Worm (Caenorhabditis elegans) whole organism, young adult: ENCODE measurements around the gene F41H10.3.
A peak's percentile ranks its signal among the peaks of the same experiment; 100 is the strongest.

Source experiments
- C06A6.2 ChIP-seq: fragments of 200-800 bp; sonication (Bioruptor generic); conservative IDR thresholded peaks from 2 replicates; pipeline ENCODE4 v1.3.6; 2022; ENCODE audit warnings: missing genetic modification characterization, missing compliant biosample characterization
- C17E4.6 ChIP-seq: fragments of 200-800 bp; sonication (Bioruptor generic); IDR thresholded peaks from 2 replicates; pipeline ENCODE4 v1.3.6; 2022; ENCODE audit warnings: missing genetic modification reagents, missing genetic modification characterization, missing compliant biosample characterization
- D2030.7 ChIP-seq: fragments of 200-800 bp; sonication (Bioruptor generic); IDR thresholded peaks from 2 replicates; pipeline ENCODE4 v1.3.6; 2022; ENCODE audit warnings: missing genetic modification reagents, missing genetic modification characterization, missing compliant biosample characterization
- F22D6.2 ChIP-seq: sonication (generic microtip); optimal IDR thresholded peaks from 2 replicates; lab custom pipeline; 2016; ENCODE audit warnings: mild to moderate bottlenecking, missing genetic modification characterization, missing compliant biosample characterization
- F23B12.7 ChIP-seq: sonication (generic microtip); optimal IDR thresholded peaks from 2 replicates; lab custom pipeline; 2017; ENCODE audit warnings: missing genetic modification characterization, mild to moderate bottlenecking, missing compliant biosample characterization, antibody characterized with exemption, moderate library complexity; ENCODE audit not compliant: insufficient read depth
- F57C9.4 ChIP-seq: sonication (generic microtip); optimal IDR thresholded peaks from 2 replicates; lab custom pipeline; 2017; ENCODE audit warnings: mild to moderate bottlenecking, missing genetic modification characterization, missing compliant biosample characterization
- ZK185.1 ChIP-seq: sonication (generic microtip); optimal IDR thresholded peaks from 2 replicates; lab custom pipeline; 2016; ENCODE audit warnings: mild to moderate bottlenecking, missing genetic modification characterization, missing compliant biosample characterization; ENCODE audit not compliant: poor library complexity, severe bottlenecking
- akir-1 ChIP-seq: fragments of 200-800 bp; sonication (Bioruptor generic); optimal IDR thresholded peaks from 2 replicates; lab custom pipeline; 2018; ENCODE audit warnings: mild to moderate bottlenecking, missing genetic modification characterization, moderate library complexity, missing compliant biosample characterization
- aptf-2 ChIP-seq: fragments of 200-800 bp; sonication (Bioruptor generic); conservative IDR thresholded peaks from 2 replicates; pipeline ENCODE4 v1.3.6; 2022; ENCODE audit warnings: missing genetic modification reagents, missing genetic modification characterization, missing compliant biosample characterization
- aptf-3 ChIP-seq: fragments of 200-800 bp; sonication (Bioruptor generic); IDR thresholded peaks from 2 replicates; pipeline ENCODE4 v1.3.6; 2022; ENCODE audit warnings: missing genetic modification characterization, missing compliant biosample characterization
- attf-5 ChIP-seq: fragments of 200-800 bp; sonication (Bioruptor generic); optimal IDR thresholded peaks from 2 replicates; lab custom pipeline; 2018; ENCODE audit warnings: mild to moderate bottlenecking, missing genetic modification characterization, missing compliant biosample characterization
- bed-2 ChIP-seq: fragments of 200-800 bp; sonication (Bioruptor generic); IDR thresholded peaks from 2 replicates; pipeline ENCODE4 v1.3.6; 2022; ENCODE audit warnings: missing genetic modification reagents, missing genetic modification characterization, missing compliant biosample characterization
- cebp-1 ChIP-seq, 2 experiments: fragments of 200-800 bp in 1 of 2; sonication (Bioruptor generic) in 1 of 2; sonication (generic microtip) in 1 of 2; IDR thresholded peaks in 1 of 2; optimal IDR thresholded peaks in 1 of 2; 2 replicates each; pipeline versions ENCODE4 v1.3.6 to Lab custom; 2017 to 2022; ENCODE audit warnings: missing compliant biosample characterization in 2 of 2, missing genetic modification characterization in 2 of 2, mild to moderate bottlenecking in 1 of 2, missing genetic modification reagents in 1 of 2, moderate library complexity in 1 of 2
- ceh-100 ChIP-seq: fragments of 200-800 bp; sonication (Bioruptor generic); IDR thresholded peaks from 2 replicates; pipeline ENCODE4 v1.3.6; 2022; ENCODE audit warnings: missing genetic modification reagents, missing genetic modification characterization, missing compliant biosample characterization
- ceh-91 ChIP-seq: fragments of 200-800 bp; sonication (Bioruptor generic); IDR thresholded peaks from 2 replicates; pipeline ENCODE4 v1.3.6; 2022; ENCODE audit warnings: missing genetic modification reagents, missing genetic modification characterization, missing compliant biosample characterization
- die-1 ChIP-seq: sonication (generic microtip); optimal IDR thresholded peaks from 2 replicates; lab custom pipeline; 2016; ENCODE audit warnings: missing genotype, mild to moderate bottlenecking, missing genetic modification characterization, missing compliant biosample characterization
- efl-1 ChIP-seq: fragments of 150-350 bp; optimal IDR thresholded peaks from 2 replicates; lab custom pipeline; 2014; ENCODE audit warnings: missing biosample characterization, missing genetic modification reagents, missing genetic modification characterization
- him-1 ChIP-seq: sonication (generic microtip); optimal IDR thresholded peaks from 2 replicates; lab custom pipeline; 2016; ENCODE audit warnings: missing genotype, missing genetic modification reagents, missing genetic modification characterization, missing compliant biosample characterization
- lag-1 ChIP-seq: fragments of 200-800 bp; sonication (Bioruptor generic); IDR thresholded peaks from 2 replicates; pipeline ENCODE4 v1.3.6; 2022; ENCODE audit warnings: missing genetic modification reagents, missing genetic modification characterization, missing compliant biosample characterization
- let-607 ChIP-seq, 2 experiments: fragments of 200-800 bp in 1 of 2; sonication (Bioruptor generic) in 1 of 2; sonication (generic microtip) in 1 of 2; optimal IDR thresholded peaks; 2 replicates each; lab custom pipeline; 2016 to 2018; ENCODE audit warnings: mild to moderate bottlenecking in 2 of 2, missing compliant biosample characterization in 2 of 2, missing genetic modification characterization in 2 of 2, moderate library complexity in 2 of 2, missing genotype in 1 of 2
- lin-40 ChIP-seq: sonication (generic microtip); optimal IDR thresholded peaks from 2 replicates; lab custom pipeline; 2016; ENCODE audit warnings: missing genetic modification characterization, mild to moderate bottlenecking, missing compliant biosample characterization, missing genotype, missing genetic modification reagents
- lsl-1 ChIP-seq: fragments of 200-800 bp; sonication (Bioruptor generic); optimal IDR thresholded peaks from 2 replicates; lab custom pipeline; 2018; ENCODE audit warnings: mild to moderate bottlenecking, missing genetic modification characterization, moderate library complexity, missing compliant biosample characterization
- madf-8 ChIP-seq: fragments of 200-800 bp; sonication (Bioruptor generic); conservative IDR thresholded peaks from 2 replicates; pipeline ENCODE4 v1.3.6; 2022; ENCODE audit warnings: missing genetic modification reagents, missing genetic modification characterization, missing compliant biosample characterization
- nfyb-1 ChIP-seq: fragments of 200-800 bp; sonication (Bioruptor generic); IDR thresholded peaks from 2 replicates; pipeline ENCODE4 v1.3.6; 2022; ENCODE audit warnings: missing genetic modification reagents, missing genetic modification characterization, missing compliant biosample characterization
- nhr-80 ChIP-seq: sonication (generic microtip); optimal IDR thresholded peaks from 2 replicates; lab custom pipeline; 2016; ENCODE audit warnings: missing genetic modification characterization, missing compliant biosample characterization
- nhr-90 ChIP-seq: sonication (generic microtip); optimal IDR thresholded peaks from 2 replicates; lab custom pipeline; 2016; ENCODE audit warnings: missing genotype, mild to moderate bottlenecking, missing genetic modification characterization, missing compliant biosample characterization
- pha-4 ChIP-seq: fragments of 150-350 bp; sonication (generic microtip); optimal IDR thresholded peaks from 2 replicates; lab custom pipeline; 2014; ENCODE audit warnings: missing biosample characterization, missing genetic modification reagents, missing genetic modification characterization
- repo-1 ChIP-seq: sonication (generic microtip); optimal IDR thresholded peaks from 2 replicates; lab custom pipeline; 2017; ENCODE audit warnings: mild to moderate bottlenecking, missing genetic modification characterization, missing compliant biosample characterization
- rpc-1 ChIP-seq, 2 experiments: fragments of 150-350 bp in 1 of 2; sonication (generic microtip) in 1 of 2; optimal IDR thresholded peaks; 2 replicates each; lab custom pipeline; 2014 to 2018; ENCODE audit warnings: missing biosample characterization in 1 of 2, missing genetic modification characterization in 1 of 2, missing genetic modification reagents in 1 of 2, missing genotype in 1 of 2
- sdz-38 ChIP-seq: sonication (generic microtip); optimal IDR thresholded peaks from 2 replicates; lab custom pipeline; 2016; ENCODE audit warnings: missing genotype, missing genetic modification characterization, missing compliant biosample characterization
- snpc-1.3 ChIP-seq: sonication (generic microtip); optimal IDR thresholded peaks from 2 replicates; lab custom pipeline; 2017; ENCODE audit warnings: missing genetic modification characterization, mild to moderate bottlenecking, missing compliant biosample characterization, antibody characterized with exemption, moderate library complexity, missing genotype, missing genetic modification reagents; ENCODE audit not compliant: insufficient read depth
- snpc-4 ChIP-seq, 5 experiments: fragments of 150-350 bp in 1 of 5; sonication (generic microtip) in 4 of 5; optimal IDR thresholded peaks; 2 replicates each; lab custom pipeline; 2014 to 2018; ENCODE audit warnings: missing genetic modification characterization in 5 of 5, missing biosample characterization in 3 of 5, antibody characterized with exemption in 2 of 5, mild to moderate bottlenecking in 2 of 5, missing compliant biosample characterization in 2 of 5, missing genotype in 2 of 5, moderate library complexity in 2 of 5, missing genetic modification reagents in 1 of 5
- unc-130 ChIP-seq: sonication (generic microtip); optimal IDR thresholded peaks from 2 replicates; lab custom pipeline; 2016; ENCODE audit warnings: missing genetic modification reagents, missing genetic modification characterization, missing compliant biosample characterization
- xnd-1 ChIP-seq: sonication (generic microtip); optimal IDR thresholded peaks from 2 replicates; lab custom pipeline; 2016; ENCODE audit warnings: missing genotype, missing genetic modification reagents, missing genetic modification characterization, missing compliant biosample characterization
- ztf-6 ChIP-seq: fragments of 200-800 bp; sonication (Bioruptor generic); IDR thresholded peaks from 2 replicates; pipeline ENCODE4 v1.3.6; 2022; ENCODE audit warnings: missing genetic modification reagents, missing genetic modification characterization, missing compliant biosample characterization

The F41H10.3 gene

DNA sequence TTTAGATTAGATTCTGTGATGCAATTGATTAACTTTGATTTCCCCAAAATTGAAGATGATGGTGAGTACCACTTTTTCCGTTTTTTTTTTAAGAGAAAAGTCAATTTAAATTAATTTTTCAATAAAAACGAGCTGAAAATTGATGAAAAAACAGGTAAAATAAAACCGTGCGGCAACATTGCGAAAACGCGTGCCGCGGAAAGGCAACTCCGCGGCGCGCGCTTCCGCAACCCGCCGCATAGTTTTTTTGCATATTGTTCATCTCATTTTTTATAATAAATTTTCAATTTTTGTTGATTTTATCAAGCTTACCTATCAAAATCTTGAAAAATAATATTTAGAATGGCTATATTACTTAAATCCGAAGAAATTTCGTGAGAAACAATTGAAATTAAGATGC lies 1.3 kb downstream of the F41H10.3 start:
- TF ChIP-seq ceh-100 (0 out of 2 replicates have a peak, but pooled peaks have one; percentile 26), lsl-1 (GFP tag; lab: Kevin White, UChicago) (peak; percentile 9), rpc-1 (optimal IDR thresholded peaks at IDR 0.05; lab: Kevin White, UChicago) (peak; percentile 14), rpc-1 (tag; optimal IDR thresholded peaks at IDR 0.05; lab: Kevin White, UChicago) (no peak), him-1 (tag; lab: Kevin White, UChicago) (no peak), xnd-1 (tag; lab: Kevin White, UChicago) (no peak), C17E4.6 (no peak), cebp-1 (GFP tag; IDR thresholded peaks at IDR 0.05; lab: Robert Waterston, UW) (no peak), cebp-1 (tag; optimal IDR thresholded peaks at IDR 0.05; lab: Kevin White, UChicago) (peak; percentile 6), ztf-6 (GFP tag; lab: Robert Waterston, UW) (no peak), efl-1 (GFP tag; lab: Kevin White, UChicago) (peak; percentile 12), snpc-1.3 (tag; lab: Kevin White, UChicago) (peak; percentile 18), snpc-4 (GFP tag; optimal IDR thresholded peaks at IDR 0.05; lab: Kevin White, UChicago) (no peak), snpc-4 (tag; optimal IDR thresholded peaks at IDR 0.05; lab: Kevin White, UChicago) (peak in 2 of 4 experiments; percentile 65 to 78)

DNA sequence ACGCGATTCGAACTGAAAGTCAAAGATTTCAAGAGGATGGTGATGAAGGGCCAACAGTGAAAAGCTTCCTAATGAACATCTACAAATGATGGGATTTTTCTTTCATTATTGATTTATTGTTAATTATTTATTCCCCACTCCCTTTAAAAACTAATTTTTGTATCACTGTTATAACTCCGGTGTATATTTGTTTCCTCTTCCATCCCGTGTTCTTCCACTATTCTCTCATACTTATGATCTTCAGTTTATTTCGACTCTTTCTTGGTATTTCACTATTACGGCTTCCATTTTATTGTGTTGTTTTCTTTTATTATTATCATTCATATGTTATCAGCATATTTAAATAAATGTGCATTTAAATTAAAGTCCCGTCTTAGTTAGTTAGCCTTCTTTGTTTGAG lies 4.7 kb downstream of the F41H10.3 start:
- TF ChIP-seq aptf-3 (GFP tag; lab: Robert Waterston, UW) (no peak), die-1 (tag; lab: Kevin White, UChicago) (no peak), lag-1 (GFP tag; lab: Robert Waterston, UW) (no peak), akir-1 (no peak), nfyb-1 (GFP tag; lab: Robert Waterston, UW) (no peak), bed-2 (GFP tag; lab: Robert Waterston, UW) (no peak), madf-8 (GFP tag; lab: Robert Waterston, UW) (no peak), F23B12.7 (peak; percentile 47), repo-1 (tag; lab: Kevin White, UChicago) (no peak), ZK185.1 (tag; lab: Kevin White, UChicago) (peak; percentile 24), nhr-80 (tag; lab: Kevin White, UChicago) (peak; percentile 66), F22D6.2 (tag; lab: Kevin White, UChicago) (no peak), attf-5 (GFP tag; lab: Kevin White, UChicago) (no peak), let-607 (tag; optimal IDR thresholded peaks at IDR 0.05; lab: Kevin White, UChicago) (no peak), C06A6.2 (GFP tag; lab: Robert Waterston, UW) (0 out of 2 replicates have a peak, but pooled peaks have one; percentile 6), pha-4 (no peak), lin-40 (tag; lab: Kevin White, UChicago) (no peak), sdz-38 (no peak), F57C9.4 (tag; lab: Kevin White, UChicago) (no peak), D2030.7 (GFP tag; lab: Robert Waterston, UW) (no peak), snpc-1.3 (tag; lab: Kevin White, UChicago) (peak; percentile 34), unc-130 (GFP tag; lab: Kevin White, UChicago) (no peak), nhr-90 (tag; lab: Kevin White, UChicago) (peak; percentile 44), aptf-2 (GFP tag; lab: Robert Waterston, UW) (no peak), ceh-91 (GFP tag; lab: Robert Waterston, UW) (no peak), C17E4.6 (no peak)
- TF ChIP-seq, all 124 proteins: peak for 6
